Fruit fly (Drosophila melanogaster) whole organism, embryonic: ENCODE measurements around the gene CG9747.

Source experiments
- B-H1 ChIP-seq: fragments of 200-800 bp; sonication (Bioruptor generic); IDR thresholded peaks from 3 replicates; pipeline ENCODE4 v1.3.6; 2022; ENCODE audit warnings: missing biosample characterization, missing genetic modification characterization
- B-H2 ChIP-seq: fragments of 200-800 bp; sonication (Bioruptor generic); optimal IDR thresholded peaks from 2 replicates; lab custom pipeline; 2018; ENCODE audit warnings: missing biosample characterization, mild to moderate bottlenecking, missing genetic modification characterization
- CG10366 ChIP-seq: fragments of 200-800 bp; sonication (Bioruptor generic); IDR thresholded peaks from 2 replicates; pipeline ENCODE4 v1.3.6; 2022; ENCODE audit warnings: missing biosample characterization, missing genetic modification characterization
- CG10543 ChIP-seq: fragments of 200-800 bp; sonication (Bioruptor generic); optimal IDR thresholded peaks from 3 replicates; lab custom pipeline; 2017; ENCODE audit warnings: missing biosample characterization, mild to moderate bottlenecking, missing genetic modification characterization, moderate library complexity
- CG10959 ChIP-seq: fragments of 200-800 bp; sonication (Bioruptor generic); IDR thresholded peaks from 2 replicates; pipeline ENCODE4 v1.3.6; 2022; ENCODE audit warnings: missing biosample characterization, missing genetic modification characterization
- CG13123 ChIP-seq: fragments of 200-800 bp; sonication (Bioruptor generic); optimal IDR thresholded peaks from 2 replicates; lab custom pipeline; 2016; ENCODE audit warnings: missing biosample characterization, missing genetic modification characterization
- CG14014 ChIP-seq: fragments of 200-800 bp; sonication (Bioruptor generic); IDR thresholded peaks from 2 replicates; pipeline ENCODE4 v1.3.6; 2022; ENCODE audit warnings: missing biosample characterization, missing genetic modification characterization
- CG15269 ChIP-seq: fragments of 200-800 bp; sonication (Bioruptor generic); optimal IDR thresholded peaks from 2 replicates; lab custom pipeline; 2018; ENCODE audit warnings: missing biosample characterization, mild to moderate bottlenecking, missing genetic modification characterization, moderate library complexity
- CG15479 ChIP-seq: fragments of 200-800 bp; sonication (Bioruptor generic); optimal IDR thresholded peaks from 3 replicates; lab custom pipeline; 2019; ENCODE audit warnings: missing biosample characterization, mild to moderate bottlenecking, missing genetic modification characterization, moderate library complexity
- CG15601 ChIP-seq: fragments of 200-800 bp; sonication (Bioruptor generic); optimal IDR thresholded peaks from 3 replicates; lab custom pipeline; 2019; ENCODE audit warnings: missing biosample characterization, mild to moderate bottlenecking, missing genetic modification characterization, moderate library complexity
- CG16813 ChIP-seq: fragments of 200-800 bp; sonication (Bioruptor generic); IDR thresholded peaks from 3 replicates; pipeline ENCODE4 v1.3.6; 2022; ENCODE audit warnings: missing biosample characterization, missing genetic modification characterization; ENCODE audit not compliant: partially characterized antibody
- CG17361 ChIP-seq: fragments of 200-800 bp; sonication (Bioruptor generic); IDR thresholded peaks from 3 replicates; pipeline ENCODE4 v1.3.6; 2022; ENCODE audit warnings: missing biosample characterization, missing genetic modification characterization
- CG3163 ChIP-seq: fragments of 200-800 bp; sonication (Bioruptor generic); optimal IDR thresholded peaks from 3 replicates; lab custom pipeline; 2016; ENCODE audit warnings: missing biosample characterization, missing genetic modification characterization
- CG5953 ChIP-seq: fragments of 200-800 bp; sonication (Bioruptor generic); IDR thresholded peaks from 2 replicates; pipeline ENCODE4 v1.3.6; 2022; ENCODE audit warnings: missing biosample characterization, missing genetic modification characterization
- CG6175 ChIP-seq: fragments of 200-800 bp; sonication (Bioruptor generic); IDR thresholded peaks from 3 replicates; pipeline ENCODE4 v1.3.6; 2022; ENCODE audit warnings: missing biosample characterization, missing genetic modification characterization
- CG6765 ChIP-seq: fragments of 200-800 bp; sonication (Bioruptor generic); optimal IDR thresholded peaks from 3 replicates; lab custom pipeline; 2017; ENCODE audit warnings: missing biosample characterization, mild to moderate bottlenecking, missing genetic modification characterization
- CG6791 ChIP-seq: fragments of 200-800 bp; sonication (Bioruptor generic); IDR thresholded peaks from 3 replicates; pipeline ENCODE4 v1.3.6; 2022; ENCODE audit warnings: missing biosample characterization, missing genetic modification characterization; ENCODE audit not compliant: partially characterized antibody
- CG7839 ChIP-seq: fragments of 200-800 bp; sonication (Bioruptor generic); optimal IDR thresholded peaks from 3 replicates; lab custom pipeline; 2018; ENCODE audit warnings: missing biosample characterization, mild to moderate bottlenecking, missing genetic modification characterization, moderate library complexity
- CG8290 ChIP-seq, 3 experiments: fragments of 200-800 bp; sonication (Bioruptor generic); optimal IDR thresholded peaks; 2 replicates each; lab custom pipeline; 2016 to 2019; ENCODE audit warnings: missing biosample characterization in 3 of 3, missing genetic modification characterization in 3 of 3, mild to moderate bottlenecking in 2 of 3, moderate library complexity in 1 of 3
- CG8359 ChIP-seq: fragments of 200-800 bp; sonication (Bioruptor generic); optimal IDR thresholded peaks from 2 replicates; lab custom pipeline; 2017; ENCODE audit warnings: missing biosample characterization, mild to moderate bottlenecking, missing genetic modification characterization, borderline replicate concordance
- Dad ChIP-seq: fragments of 200-800 bp; sonication (Bioruptor generic); optimal IDR thresholded peaks from 3 replicates; lab custom pipeline; 2016; ENCODE audit warnings: missing biosample characterization, missing genetic modification characterization
- Doc2 ChIP-seq: fragments of 200-800 bp; sonication (Bioruptor generic); IDR thresholded peaks from 2 replicates; pipeline ENCODE4 v1.3.6; 2022; ENCODE audit warnings: missing biosample characterization, missing genetic modification characterization
- Hey ChIP-seq: fragments of 200-800 bp; sonication (Bioruptor generic); optimal IDR thresholded peaks from 3 replicates; lab custom pipeline; 2018; ENCODE audit warnings: missing biosample characterization, mild to moderate bottlenecking, missing genetic modification characterization
- Hmx ChIP-seq: fragments of 200-800 bp; sonication (Bioruptor generic); optimal IDR thresholded peaks from 2 replicates; lab custom pipeline; 2016; ENCODE audit warnings: missing biosample characterization, missing genetic modification characterization
- Max ChIP-seq: fragments of 200-800 bp; sonication (Bioruptor generic); optimal IDR thresholded peaks from 2 replicates; lab custom pipeline; 2016; ENCODE audit warnings: missing biosample characterization, mild to moderate bottlenecking, missing genetic modification characterization
- Mrtf ChIP-seq: fragments of 200-800 bp; sonication (Bioruptor generic); IDR thresholded peaks from 3 replicates; pipeline ENCODE4 v1.3.6; 2022; ENCODE audit warnings: missing biosample characterization, missing genetic modification characterization
- Myb ChIP-seq: fragments of 200-800 bp; sonication (Bioruptor generic); optimal IDR thresholded peaks from 2 replicates; lab custom pipeline; 2016; ENCODE audit warnings: missing biosample characterization, missing genetic modification characterization
- Six4 ChIP-seq: fragments of 200-800 bp; sonication (Bioruptor generic); optimal IDR thresholded peaks from 2 replicates; lab custom pipeline; 2016; ENCODE audit warnings: missing biosample characterization, missing genetic modification characterization
- Trl ChIP-seq, 3 experiments: fragments of >200 bp in 2 of 3; fragments of 200-800 bp in 1 of 3; sonication (Bioruptor generic) in 1 of 3; optimal IDR thresholded peaks; 2 replicates in 1 of 3; 3 replicates in 2 of 3; lab custom pipeline; 2016 to 2017; ENCODE audit warnings: missing biosample characterization in 1 of 3, missing genetic modification characterization in 1 of 3
- az2 ChIP-seq: fragments of 200-800 bp; sonication (Bioruptor generic); optimal IDR thresholded peaks from 3 replicates; lab custom pipeline; 2016; ENCODE audit warnings: missing biosample characterization, missing genetic modification characterization
- bigmax ChIP-seq: fragments of 200-800 bp; sonication (Bioruptor generic); optimal IDR thresholded peaks from 2 replicates; lab custom pipeline; 2018; ENCODE audit warnings: missing biosample characterization, mild to moderate bottlenecking, missing genetic modification characterization
- caup ChIP-seq: fragments of 200-800 bp; sonication (Bioruptor generic); optimal IDR thresholded peaks from 3 replicates; lab custom pipeline; 2017; ENCODE audit warnings: missing biosample characterization, mild to moderate bottlenecking, missing genetic modification characterization, moderate library complexity; ENCODE audit not compliant: severe bottlenecking
- chif ChIP-seq, 2 experiments: fragments of 200-800 bp; sonication (Bioruptor generic); optimal IDR thresholded peaks; 3 replicates each; lab custom pipeline; 2016; ENCODE audit warnings: missing biosample characterization in 2 of 2, missing genetic modification characterization in 2 of 2
- chm ChIP-seq: fragments of 200-800 bp; sonication (Bioruptor generic); IDR thresholded peaks from 2 replicates; pipeline ENCODE4 v1.3.6; 2022; ENCODE audit warnings: missing biosample characterization, missing genetic modification characterization
- dmrt11E ChIP-seq: fragments of 200-800 bp; sonication (Bioruptor generic); optimal IDR thresholded peaks from 3 replicates; lab custom pipeline; 2018; ENCODE audit warnings: missing biosample characterization, mild to moderate bottlenecking, missing genetic modification characterization, moderate library complexity
- esg ChIP-seq: fragments of 200-800 bp; sonication (Bioruptor generic); conservative IDR thresholded peaks from 2 replicates; pipeline ENCODE4 v1.3.6; 2022; ENCODE audit warnings: missing biosample characterization, missing genetic modification characterization
- fd64A ChIP-seq: fragments of 200-800 bp; sonication (Bioruptor generic); optimal IDR thresholded peaks from 3 replicates; lab custom pipeline; 2018; ENCODE audit warnings: missing biosample characterization, mild to moderate bottlenecking, missing genetic modification characterization
- ftz-f1 ChIP-seq: fragments of 200-800 bp; sonication (Bioruptor generic); optimal IDR thresholded peaks from 2 replicates; lab custom pipeline; 2016; ENCODE audit warnings: missing biosample characterization, missing genetic modification characterization
- knrl ChIP-seq: fragments of 200-800 bp; sonication (Bioruptor generic); IDR thresholded peaks from 3 replicates; pipeline ENCODE4 v1.3.6; 2022; ENCODE audit warnings: missing biosample characterization, missing genetic modification characterization; ENCODE audit not compliant: partially characterized antibody
- pb ChIP-seq: fragments of 200-800 bp; sonication (Bioruptor generic); optimal IDR thresholded peaks from 3 replicates; lab custom pipeline; 2016; ENCODE audit warnings: missing biosample characterization, missing genetic modification characterization
- sc ChIP-seq, 3 experiments: fragments of >200 bp in 2 of 3; fragments of 200-800 bp in 1 of 3; sonication (Bioruptor generic) in 1 of 3; optimal IDR thresholded peaks; 2 replicates in 2 of 3; 3 replicates in 1 of 3; lab custom pipeline; 2017; ENCODE audit warnings: mild to moderate bottlenecking in 1 of 3, missing biosample characterization in 1 of 3, missing genetic modification characterization in 1 of 3, missing genetic modification reagents in 1 of 3
- sd ChIP-seq: fragments of 200-800 bp; sonication (Bioruptor generic); optimal IDR thresholded peaks from 3 replicates; lab custom pipeline; 2018; ENCODE audit warnings: missing biosample characterization, mild to moderate bottlenecking, missing genetic modification characterization, moderate library complexity
- slp2 ChIP-seq: fragments of 200-800 bp; sonication (Bioruptor generic); optimal IDR thresholded peaks from 2 replicates; lab custom pipeline; 2016; ENCODE audit warnings: missing biosample characterization, missing genetic modification characterization
- sqz ChIP-seq: fragments of 200-800 bp; sonication (Bioruptor generic); optimal IDR thresholded peaks from 3 replicates; lab custom pipeline; 2018; ENCODE audit warnings: missing biosample characterization, mild to moderate bottlenecking, missing genetic modification characterization
- trh ChIP-seq: fragments of 200-800 bp; sonication (Bioruptor generic); optimal IDR thresholded peaks from 2 replicates; lab custom pipeline; 2016; ENCODE audit warnings: missing biosample characterization, missing genetic modification characterization
- unc-4 ChIP-seq: fragments of 200-800 bp; sonication (Bioruptor generic); IDR thresholded peaks from 2 replicates; pipeline ENCODE4 v1.3.6; 2022; ENCODE audit warnings: missing biosample characterization, missing genetic modification characterization; ENCODE audit not compliant: partially characterized antibody
- wdn ChIP-seq: fragments of 200-800 bp; sonication (Bioruptor generic); IDR thresholded peaks from 2 replicates; pipeline ENCODE4 v1.3.6; 2022; ENCODE audit warnings: missing biosample characterization, missing genetic modification characterization

The CG9747 gene

DNA sequence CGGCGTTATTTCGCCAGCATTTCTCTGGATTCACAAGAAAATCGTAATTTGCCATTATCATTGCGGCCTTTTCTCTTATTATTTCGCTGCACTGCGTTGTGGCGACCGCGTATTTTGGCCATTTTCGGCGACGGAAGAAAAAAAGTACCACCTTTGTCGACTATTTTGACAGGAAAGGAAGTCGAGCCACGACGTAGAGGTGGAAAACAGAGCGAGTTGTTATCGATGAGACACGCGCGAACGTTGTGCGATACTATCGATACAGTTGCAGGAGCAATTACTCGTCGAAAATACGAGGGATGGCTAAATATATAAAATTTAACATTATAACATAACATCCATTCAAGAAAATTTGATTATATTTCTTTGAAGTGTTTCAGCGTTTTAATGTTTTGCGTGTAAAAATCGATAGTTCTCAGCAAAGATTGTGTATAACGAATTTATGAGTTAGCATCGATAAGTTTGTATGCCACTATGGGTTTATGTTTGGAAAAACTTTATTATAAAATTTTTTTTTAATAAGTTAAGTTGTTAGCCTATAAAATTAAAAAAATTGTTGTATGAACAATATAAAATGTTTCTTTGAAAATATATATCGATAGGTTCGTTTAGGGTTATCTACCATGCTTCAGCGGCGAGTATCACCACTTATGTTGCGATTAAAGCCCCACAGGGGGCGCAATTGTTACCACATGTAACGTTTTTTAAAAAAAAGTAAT is 17.9 kb upstream of the CG9747 start, which contains the start of gene RpS7 (continued):
- TF ChIP-seq trh (GFP tag; lab: Kevin White, UChicago) = peak; percentile 6
- peak; percentile 89 for TF ChIP-seq Myb (GFP tag; lab: Kevin White, UChicago)
- peak; percentile 98 for TF ChIP-seq CG16813 (GFP tag; lab: Robert Waterston, UW)
- peak; percentile 62 for TF ChIP-seq CG15601 (tag; lab: Kevin White, UChicago)
- peak; percentile 75 for TF ChIP-seq CG5953
- TF ChIP-seq unc-4 (GFP tag; lab: Robert Waterston, UW) = peak; percentile 96
- peak; percentile 76 for TF ChIP-seq CG14014 (GFP tag; lab: Robert Waterston, UW)
- peak; percentile 74 for TF ChIP-seq Hey (tag; lab: Kevin White, UChicago)
- TF ChIP-seq CG6791 (GFP tag; lab: Robert Waterston, UW) = peak; percentile 94
- TF ChIP-seq chif (GFP tag; optimal IDR thresholded peaks at IDR 0.05; lab: Kevin White, UChicago) = peak; percentile 18 to 39
- peak; percentile 59 for TF ChIP-seq CG10959 (GFP tag; lab: Robert Waterston, UW)
- TF ChIP-seq Six4 = peak; percentile 23
- TF ChIP-seq sd (tag; lab: Kevin White, UChicago) = no peak
- peak; percentile 70 for TF ChIP-seq CG7839
- TF ChIP-seq Dad = peak; percentile 26
- TF ChIP-seq chm = peak; percentile 85
- peak; percentile 67; the same call in 1 of the 3 replicates for TF ChIP-seq CG6175 (GFP tag; lab: Robert Waterston, UW)
- peak; percentile 71 for TF ChIP-seq sqz (GFP tag; lab: Kevin White, UChicago)
- TF ChIP-seq CG8290 (GFP tag; optimal IDR thresholded peaks at IDR 0.05; lab: Kevin White, UChicago) = peak; percentile 27
- TF ChIP-seq CG8290 (tag; optimal IDR thresholded peaks at IDR 0.05; lab: Kevin White, UChicago) = peak; percentile 8 to 79
- TF ChIP-seq fd64A (GFP tag; lab: Kevin White, UChicago) = peak; percentile 79
- TF ChIP-seq az2 (GFP tag; lab: Kevin White, UChicago) = peak; percentile 26
- peak; percentile 93 for TF ChIP-seq CG6765 (GFP tag; lab: Kevin White, UChicago)
- peak; percentile 22 for TF ChIP-seq CG3163 (GFP tag; lab: Kevin White, UChicago)
- no peak; the same call in 2 of the 3 replicates for TF ChIP-seq Mrtf (GFP tag; lab: Robert Waterston, UW)
- no peak for TF ChIP-seq sc (optimal IDR thresholded peaks at IDR 0.05; lab: Kevin White, UChicago)
- TF ChIP-seq sc (GFP tag; optimal IDR thresholded peaks at IDR 0.05; lab: Kevin White, UChicago) = peak; percentile 59
- peak; percentile 60 for TF ChIP-seq CG8359 (GFP tag; lab: Kevin White, UChicago)
- peak; percentile 37 for TF ChIP-seq slp2
- TF ChIP-seq ftz-f1 = no peak
- TF ChIP-seq Max (GFP tag; lab: Kevin White, UChicago) = peak; percentile 25
- no peak for TF ChIP-seq CG15479 (GFP tag; lab: Kevin White, UChicago)
- peak; percentile 86 for TF ChIP-seq caup (GFP tag; lab: Kevin White, UChicago)
- TF ChIP-seq CG10366 = peak; percentile 73
- peak; percentile 38 for TF ChIP-seq bigmax (GFP tag; lab: Kevin White, UChicago)
- peak; percentile 76 for TF ChIP-seq B-H2 (GFP tag; lab: Kevin White, UChicago)
- peak; percentile 88 for TF ChIP-seq CG10543
- peak; percentile 75 for TF ChIP-seq CG15269
- peak; percentile 47; the same call in 1 of the 2 replicates for TF ChIP-seq wdn (GFP tag; lab: Robert Waterston, UW)
- TF ChIP-seq knrl (GFP tag; lab: Robert Waterston, UW) = peak; percentile 99
- TF ChIP-seq B-H1 (GFP tag; lab: Robert Waterston, UW) = peak; percentile 45; the same call in 2 of the 3 replicates
- TF ChIP-seq CG17361 (GFP tag; lab: Robert Waterston, UW) = peak; percentile 92
- TF ChIP-seq Trl (optimal IDR thresholded peaks at IDR 0.05; lab: Kevin White, UChicago) = no peak
- TF ChIP-seq Trl (GFP tag; optimal IDR thresholded peaks at IDR 0.05; lab: Kevin White, UChicago) = peak; percentile 24
- no peak for TF ChIP-seq Doc2 (GFP tag; lab: Robert Waterston, UW)
- peak; percentile 45 for TF ChIP-seq dmrt11E
- peak; percentile 60 for TF ChIP-seq pb (GFP tag; lab: Kevin White, UChicago)
- no peak for TF ChIP-seq CG13123 (GFP tag; lab: Kevin White, UChicago)
- TF ChIP-seq Hmx (GFP tag; lab: Kevin White, UChicago) = no peak
- TF ChIP-seq esg = 0 out of 2 replicates have a peak, but pooled peaks have one; percentile 8
